Worm (Caenorhabditis elegans) whole organism, young adult: ENCODE data around the gene F59B10.2.

Experiments used
- B0019.2 ChIP-seq: fragments of 200-800 bp; sonication (Bioruptor generic); conservative IDR thresholded peaks from 2 replicates; pipeline ENCODE4 v1.3.6; 2022; ENCODE audit warnings: missing genetic modification reagents, missing genetic modification characterization, missing compliant biosample characterization
- C17E4.6 ChIP-seq: fragments of 200-800 bp; sonication (Bioruptor generic); IDR thresholded peaks from 2 replicates; pipeline ENCODE4 v1.3.6; 2022; ENCODE audit warnings: missing genetic modification reagents, missing genetic modification characterization, missing compliant biosample characterization
- D2030.7 ChIP-seq: fragments of 200-800 bp; sonication (Bioruptor generic); IDR thresholded peaks from 2 replicates; pipeline ENCODE4 v1.3.6; 2022; ENCODE audit warnings: missing genetic modification reagents, missing genetic modification characterization, missing compliant biosample characterization
- F10E7.11 ChIP-seq: sonication (generic microtip); optimal IDR thresholded peaks from 2 replicates; lab custom pipeline; 2017; ENCODE audit warnings: mild to moderate bottlenecking, missing genetic modification characterization, moderate library complexity, missing compliant biosample characterization
- F55B11.4 ChIP-seq: sonication (generic microtip); optimal IDR thresholded peaks from 2 replicates; lab custom pipeline; 2016; ENCODE audit warnings: missing compliant biosample characterization, missing genetic modification characterization, borderline replicate concordance; ENCODE audit not compliant: insufficient read depth
- F57C9.4 ChIP-seq: sonication (generic microtip); optimal IDR thresholded peaks from 2 replicates; lab custom pipeline; 2017; ENCODE audit warnings: mild to moderate bottlenecking, missing genetic modification characterization, missing compliant biosample characterization
- K11D2.4 ChIP-seq: fragments of 200-800 bp; sonication (Bioruptor generic); IDR thresholded peaks from 2 replicates; pipeline ENCODE4 v1.3.6; 2022; ENCODE audit warnings: missing genetic modification reagents, missing genetic modification characterization, missing compliant biosample characterization
- T26A5.8 ChIP-seq: sonication (generic microtip); optimal IDR thresholded peaks from 2 replicates; lab custom pipeline; 2016; ENCODE audit warnings: missing genetic modification characterization, missing compliant biosample characterization
- Y56A3A.18 ChIP-seq: fragments of 200-800 bp; sonication (Bioruptor generic); IDR thresholded peaks from 2 replicates; pipeline ENCODE4 v1.3.6; 2022; ENCODE audit warnings: missing genetic modification reagents, missing genetic modification characterization, missing compliant biosample characterization
- Y79H2A.3 ChIP-seq: fragments of 200-800 bp; sonication (Bioruptor generic); conservative IDR thresholded peaks from 2 replicates; pipeline ENCODE4 v1.3.6; 2022; ENCODE audit warnings: missing genetic modification reagents, missing genetic modification characterization, missing compliant biosample characterization
- ZK185.1 ChIP-seq: sonication (generic microtip); optimal IDR thresholded peaks from 2 replicates; lab custom pipeline; 2016; ENCODE audit warnings: mild to moderate bottlenecking, missing genetic modification characterization, missing compliant biosample characterization; ENCODE audit not compliant: poor library complexity, severe bottlenecking
- akir-1 ChIP-seq: fragments of 200-800 bp; sonication (Bioruptor generic); optimal IDR thresholded peaks from 2 replicates; lab custom pipeline; 2018; ENCODE audit warnings: mild to moderate bottlenecking, missing genetic modification characterization, moderate library complexity, missing compliant biosample characterization
- aptf-2 ChIP-seq: fragments of 200-800 bp; sonication (Bioruptor generic); conservative IDR thresholded peaks from 2 replicates; pipeline ENCODE4 v1.3.6; 2022; ENCODE audit warnings: missing genetic modification reagents, missing genetic modification characterization, missing compliant biosample characterization
- athp-1 ChIP-seq: sonication (generic microtip); optimal IDR thresholded peaks from 2 replicates; lab custom pipeline; 2017; ENCODE audit warnings: mild to moderate bottlenecking, missing genetic modification characterization, missing compliant biosample characterization
- attf-3 ChIP-seq: fragments of 200-800 bp; sonication (Bioruptor generic); conservative IDR thresholded peaks from 2 replicates; pipeline ENCODE4 v1.3.6; 2022; ENCODE audit warnings: missing genetic modification reagents, missing genetic modification characterization, missing compliant biosample characterization
- attf-5 ChIP-seq: fragments of 200-800 bp; sonication (Bioruptor generic); optimal IDR thresholded peaks from 2 replicates; lab custom pipeline; 2018; ENCODE audit warnings: mild to moderate bottlenecking, missing genetic modification characterization, missing compliant biosample characterization
- attf-6 ChIP-seq: fragments of 200-800 bp; sonication (Bioruptor generic); IDR thresholded peaks from 2 replicates; pipeline ENCODE4 v1.3.6; 2022; ENCODE audit warnings: missing genetic modification reagents, missing genetic modification characterization, missing compliant biosample characterization
- bed-1 ChIP-seq: fragments of 200-800 bp; sonication (Bioruptor generic); IDR thresholded peaks from 2 replicates; pipeline ENCODE4 v1.3.6; 2022; ENCODE audit warnings: missing genetic modification reagents, missing genetic modification characterization, missing compliant biosample characterization
- bed-2 ChIP-seq: fragments of 200-800 bp; sonication (Bioruptor generic); IDR thresholded peaks from 2 replicates; pipeline ENCODE4 v1.3.6; 2022; ENCODE audit warnings: missing genetic modification reagents, missing genetic modification characterization, missing compliant biosample characterization
- ceh-58 ChIP-seq: fragments of 200-800 bp; sonication (Bioruptor generic); IDR thresholded peaks from 2 replicates; pipeline ENCODE4 v1.3.6; 2022; ENCODE audit warnings: missing genetic modification characterization, missing compliant biosample characterization
- dpl-1 ChIP-seq: fragments of 150-350 bp; optimal IDR thresholded peaks from 2 replicates; lab custom pipeline; 2014; ENCODE audit warnings: missing biosample characterization, missing genetic modification reagents, missing genetic modification characterization
- gei-17 ChIP-seq: fragments of 200-800 bp; sonication (Bioruptor generic); optimal IDR thresholded peaks from 2 replicates; lab custom pipeline; 2018; ENCODE audit warnings: mild to moderate bottlenecking, missing genetic modification characterization, missing compliant biosample characterization
- hmg-20 ChIP-seq: fragments of 200-800 bp; sonication (Bioruptor generic); IDR thresholded peaks from 2 replicates; pipeline ENCODE4 v1.3.6; 2022; ENCODE audit warnings: missing genetic modification reagents, missing genetic modification characterization, missing compliant biosample characterization
- hsf-1 ChIP-seq: fragments of 200-800 bp; sonication (Bioruptor generic); IDR thresholded peaks from 2 replicates; pipeline ENCODE4 v1.3.6; 2022; ENCODE audit warnings: missing genetic modification reagents, missing genetic modification characterization, missing compliant biosample characterization
- lag-1 ChIP-seq: fragments of 200-800 bp; sonication (Bioruptor generic); IDR thresholded peaks from 2 replicates; pipeline ENCODE4 v1.3.6; 2022; ENCODE audit warnings: missing genetic modification reagents, missing genetic modification characterization, missing compliant biosample characterization
- let-526 ChIP-seq: fragments of 200-800 bp; sonication (Bioruptor generic); IDR thresholded peaks from 2 replicates; pipeline ENCODE4 v1.3.6; 2022; ENCODE audit warnings: missing genetic modification reagents, missing genetic modification characterization, missing compliant biosample characterization
- let-607 ChIP-seq, 2 experiments: fragments of 200-800 bp in 1 of 2; sonication (Bioruptor generic) in 1 of 2; sonication (generic microtip) in 1 of 2; optimal IDR thresholded peaks; 2 replicates each; lab custom pipeline; 2016 to 2018; ENCODE audit warnings: mild to moderate bottlenecking in 2 of 2, missing compliant biosample characterization in 2 of 2, missing genetic modification characterization in 2 of 2, moderate library complexity in 2 of 2, missing genotype in 1 of 2
- lin-26 ChIP-seq: fragments of 200-800 bp; sonication (Bioruptor generic); IDR thresholded peaks from 2 replicates; pipeline ENCODE4 v1.3.6; 2022; ENCODE audit warnings: missing genetic modification reagents, missing genetic modification characterization, missing compliant biosample characterization
- lin-40 ChIP-seq: sonication (generic microtip); optimal IDR thresholded peaks from 2 replicates; lab custom pipeline; 2016; ENCODE audit warnings: missing genetic modification characterization, mild to moderate bottlenecking, missing compliant biosample characterization, missing genotype, missing genetic modification reagents
- madf-10 ChIP-seq: sonication (generic microtip); optimal IDR thresholded peaks from 2 replicates; lab custom pipeline; 2016; ENCODE audit warnings: mild to moderate bottlenecking, missing genetic modification characterization, missing compliant biosample characterization
- madf-3 ChIP-seq: fragments of 200-800 bp; sonication (Bioruptor generic); IDR thresholded peaks from 2 replicates; pipeline ENCODE4 v1.3.6; 2022; ENCODE audit warnings: missing genetic modification reagents, missing genetic modification characterization, missing compliant biosample characterization
- mel-28 ChIP-seq: sonication (generic microtip); optimal IDR thresholded peaks from 2 replicates; lab custom pipeline; 2016; ENCODE audit warnings: borderline replicate concordance, mild to moderate bottlenecking, missing genetic modification characterization, missing compliant biosample characterization
- pbrm-1 ChIP-seq: fragments of 200-800 bp; sonication (Bioruptor generic); IDR thresholded peaks from 2 replicates; pipeline ENCODE4 v1.3.6; 2022; ENCODE audit warnings: missing genetic modification reagents, missing genetic modification characterization, missing compliant biosample characterization
- rcor-1 ChIP-seq: fragments of 200-800 bp; sonication (Bioruptor generic); IDR thresholded peaks from 2 replicates; pipeline ENCODE4 v1.3.6; 2022; ENCODE audit warnings: missing genetic modification reagents, missing genetic modification characterization, missing compliant biosample characterization
- sdz-38 ChIP-seq: sonication (generic microtip); optimal IDR thresholded peaks from 2 replicates; lab custom pipeline; 2016; ENCODE audit warnings: missing genotype, missing genetic modification characterization, missing compliant biosample characterization
- snpc-1.3 ChIP-seq: sonication (generic microtip); optimal IDR thresholded peaks from 2 replicates; lab custom pipeline; 2017; ENCODE audit warnings: missing genetic modification characterization, mild to moderate bottlenecking, missing compliant biosample characterization, antibody characterized with exemption, moderate library complexity, missing genotype, missing genetic modification reagents; ENCODE audit not compliant: insufficient read depth
- snpc-3.4 ChIP-seq: sonication (generic microtip); optimal IDR thresholded peaks from 2 replicates; lab custom pipeline; 2017; ENCODE audit warnings: missing genetic modification characterization, mild to moderate bottlenecking, missing compliant biosample characterization, antibody characterized with exemption, moderate library complexity, missing genotype, missing genetic modification reagents
- snpc-4 ChIP-seq, 5 experiments: fragments of 150-350 bp in 1 of 5; sonication (generic microtip) in 4 of 5; optimal IDR thresholded peaks; 2 replicates each; lab custom pipeline; 2014 to 2018; ENCODE audit warnings: missing genetic modification characterization in 5 of 5, missing biosample characterization in 3 of 5, antibody characterized with exemption in 2 of 5, mild to moderate bottlenecking in 2 of 5, missing compliant biosample characterization in 2 of 5, missing genotype in 2 of 5, moderate library complexity in 2 of 5, missing genetic modification reagents in 1 of 5
- tbx-9 ChIP-seq: sonication (generic microtip); optimal IDR thresholded peaks from 2 replicates; lab custom pipeline; 2016; ENCODE audit warnings: borderline replicate concordance, missing genetic modification characterization, inconsistent platforms, missing compliant biosample characterization
- tlf-1 ChIP-seq: fragments of 200-800 bp; sonication (Bioruptor generic); optimal IDR thresholded peaks from 2 replicates; lab custom pipeline; 2018; ENCODE audit warnings: mild to moderate bottlenecking, missing genetic modification characterization, missing compliant biosample characterization
- zfh-2 ChIP-seq: fragments of 200-800 bp; sonication (Bioruptor generic); conservative IDR thresholded peaks from 2 replicates; pipeline ENCODE4 v1.3.6; 2022; ENCODE audit warnings: missing genetic modification reagents, missing genetic modification characterization, missing compliant biosample characterization
- zim-3 ChIP-seq: sonication (generic microtip); optimal IDR thresholded peaks from 2 replicates; lab custom pipeline; 2017; ENCODE audit warnings: mild to moderate bottlenecking, missing genetic modification characterization, moderate library complexity, missing compliant biosample characterization
- ztf-28 ChIP-seq: fragments of 200-800 bp; sonication (Bioruptor generic); IDR thresholded peaks from 2 replicates; pipeline ENCODE4 v1.3.6; 2022; ENCODE audit warnings: missing genetic modification reagents, missing genetic modification characterization, missing compliant biosample characterization
- ztf-3 ChIP-seq: fragments of 200-800 bp; sonication (Bioruptor generic); optimal IDR thresholded peaks from 2 replicates; lab custom pipeline; 2018; ENCODE audit warnings: mild to moderate bottlenecking, missing genetic modification characterization, missing compliant biosample characterization

The F59B10.2 gene

ce11 chrII:10542654-10543456 is 33.2 kb upstream of the F59B10.2 start (continued):
- TF ChIP-seq hsf-1 (GFP tag; lab: Robert Waterston, UW) (peak; percentile 57), ZK185.1 (peak; percentile 30), gei-17 (GFP tag; lab: Kevin White, UChicago) (peak; percentile 29), hmg-20 (GFP tag; lab: Robert Waterston, UW) (no peak), bed-1 (GFP tag; lab: Robert Waterston, UW) (no peak), zim-3 (tag; lab: Kevin White, UChicago) (peak; percentile 70), K11D2.4 (peak; percentile 8; the same call in 1 of the 2 replicates), athp-1 (tag; lab: Kevin White, UChicago) (peak; percentile 57), pbrm-1 (GFP tag; lab: Robert Waterston, UW) (peak; percentile 33; the same call in 1 of the 2 replicates), B0019.2 (no peak), snpc-3.4 (no peak), ceh-58 (GFP tag; lab: Robert Waterston, UW) (0 out of 2 replicates have a peak, but pooled peaks have one; percentile 51), sdz-38 (tag; lab: Kevin White, UChicago) (no peak), F55B11.4 (no peak), akir-1 (no peak), snpc-1.3 (tag; lab: Kevin White, UChicago) (no peak), C17E4.6 (GFP tag; lab: Robert Waterston, UW) (no peak), aptf-2 (GFP tag; lab: Robert Waterston, UW) (0 out of 2 replicates have a peak, but pooled peaks have one; percentile 49), lin-26 (GFP tag; lab: Robert Waterston, UW) (peak; percentile 68), F10E7.11 (peak; percentile 36), D2030.7 (GFP tag; lab: Robert Waterston, UW) (no peak), let-607 (tag; optimal IDR thresholded peaks at IDR 0.05; lab: Kevin White, UChicago) (peak in 1 of 2 experiments; percentile 23), rcor-1 (GFP tag; lab: Robert Waterston, UW) (peak; percentile 8; the same call in 1 of the 2 replicates), mel-28 (tag; lab: Kevin White, UChicago) (peak; percentile 63), madf-10 (tag; lab: Kevin White, UChicago) (no peak), dpl-1 (no peak), zfh-2 (GFP tag; lab: Robert Waterston, UW) (no peak), snpc-4 (GFP tag; optimal IDR thresholded peaks at IDR 0.05; lab: Kevin White, UChicago) (no peak), snpc-4 (tag; optimal IDR thresholded peaks at IDR 0.05; lab: Kevin White, UChicago) (no peak), Y56A3A.18 (peak; percentile 12; the same call in 1 of the 2 replicates), lag-1 (0 out of 2 replicates have a peak, but pooled peaks have one; percentile 10)
- TF ChIP-seq, all 124 proteins: peak for 43

- peak; percentile 45; the same call in 1 of the 2 replicates for TF ChIP-seq ztf-28 (GFP tag; lab: Robert Waterston, UW)
- peak; percentile 85 for TF ChIP-seq lin-40
- TF ChIP-seq bed-2 (GFP tag; lab: Robert Waterston, UW), result no peak
- TF ChIP-seq attf-6, result no peak
- no peak for TF ChIP-seq sdz-38 (tag; lab: Kevin White, UChicago)
- TF ChIP-seq F57C9.4 (tag; lab: Kevin White, UChicago), result peak; percentile 36
- no peak for TF ChIP-seq akir-1
- peak; percentile 84 for TF ChIP-seq let-526 (GFP tag; lab: Robert Waterston, UW)
- no peak; the same call in 1 of the 2 replicates for TF ChIP-seq madf-3 (GFP tag; lab: Robert Waterston, UW)
- TF ChIP-seq attf-3 (GFP tag; lab: Robert Waterston, UW), result peak; percentile 36; the same call in 1 of the 2 replicates
- peak; percentile 91 for TF ChIP-seq attf-5
- peak; percentile 14 for TF ChIP-seq ztf-3 (GFP tag; lab: Kevin White, UChicago)
- TF ChIP-seq hmg-20 (GFP tag; lab: Robert Waterston, UW), result peak; percentile 30; the same call in 1 of the 2 replicates
- TF ChIP-seq snpc-3.4, result no peak
- TF ChIP-seq tbx-9 (tag; lab: Kevin White, UChicago), result peak; percentile 5
- TF ChIP-seq Y79H2A.3 (GFP tag; lab: Robert Waterston, UW), result 0 out of 2 replicates have a peak, but pooled peaks have one; percentile 7
- peak; percentile 50 for TF ChIP-seq T26A5.8 (tag; lab: Kevin White, UChicago)
- peak; percentile 76 for TF ChIP-seq tlf-1 (GFP tag; lab: Kevin White, UChicago)
Observed at ce11 chrII:10541923-10542486, 32.4 kb upstream of the F59B10.2 start, which contains the start of gene pro-1. Gene pro-1 (minus strand): TSS chrII:10541996.
